Worm (Caenorhabditis elegans) whole organism, L4/young adult: Measurements from ENCODE around the gene C18D11.1.

Experiments used
- W03F9.2 ChIP-seq: fragments of 150-350 bp; optimal IDR thresholded peaks from 2 replicates; lab custom pipeline; 2014; ENCODE audit warnings: missing biosample characterization, missing genetic modification characterization
- dao-5 ChIP-seq: sonication (generic microtip); optimal IDR thresholded peaks from 2 replicates; lab custom pipeline; 2016; ENCODE audit warnings: missing genotype, missing genetic modification characterization, moderate library complexity, missing compliant biosample characterization
- him-1 ChIP-seq: sonication (generic microtip); optimal IDR thresholded peaks from 2 replicates; lab custom pipeline; 2016; ENCODE audit warnings: missing genotype, missing genetic modification reagents, missing genetic modification characterization, missing compliant biosample characterization

- no peak for TF ChIP-seq W03F9.2 (tag; lab: Kevin White, UChicago)
- TF ChIP-seq him-1 (tag; lab: Kevin White, UChicago), result no peak
- no peak for TF ChIP-seq dao-5 (tag; lab: Kevin White, UChicago)
Observed at ce11 chrIII:11834168-11834567, 17.8 kb downstream of the C18D11.1 start.
